Worm (Caenorhabditis elegans): ENCODE results near the gene skih-2.
A peak's percentile ranks its signal among the peaks of the same experiment; 100 is the strongest.

The skih-2 gene

ce11 chrIV:11186729-11187128, 44.6 kb upstream of the skih-2 start, which contains the start of gene sdz-27:
TSS of gene sdz-27 (plus strand) at chrIV:11187029.
- TF ChIP-seq nhr-11 (tag; optimal IDR thresholded peaks at IDR 0.05) (no peak), fkh-4 (tag; optimal IDR thresholded peaks at IDR 0.05; ENCODE audit: borderline replicate concordance) (no peak), rnt-1 (tag; optimal IDR thresholded peaks at IDR 0.05) (no peak), nhr-84 (tag; optimal IDR thresholded peaks at IDR 0.05) (no peak), ceh-90 (tag; optimal IDR thresholded peaks at IDR 0.05) (no peak), fkh-10 (GFP tag; optimal IDR thresholded peaks at IDR 0.05) (no peak), vab-15 (tag; optimal IDR thresholded peaks at IDR 0.05) (no peak), ztf-11 (tag; optimal IDR thresholded peaks at IDR 0.05) (no peak), lir-3 (tag; optimal IDR thresholded peaks at IDR 0.05; ENCODE audit: poor library complexity) (no peak), elt-2 (tag; optimal IDR thresholded peaks at IDR 0.05) (no peak), pax-3 (tag; optimal IDR thresholded peaks at IDR 0.05) (no peak), alr-1 (tag; optimal IDR thresholded peaks at IDR 0.05; ENCODE audit: borderline replicate concordance) (no peak), hlh-17 (GFP tag; optimal IDR thresholded peaks at IDR 0.05; ENCODE audit: borderline replicate concordance) (no peak), dsc-1 (tag; optimal IDR thresholded peaks at IDR 0.05) (no peak), lin-13 (GFP tag; optimal IDR thresholded peaks at IDR 0.05) (no peak), lsy-2 (tag; optimal IDR thresholded peaks at IDR 0.05) (no peak), aly-2 (tag; optimal IDR thresholded peaks at IDR 0.05) (no peak)

- TF ChIP-seq Y116A8C.19 (tag; optimal IDR thresholded peaks at IDR 0.05; ENCODE audit: borderline replicate concordance) (no peak), efl-3 (GFP tag; optimal IDR thresholded peaks at IDR 0.05) (no peak)
Measured at ce11 chrIV:11183991-11184390, 41.8 kb upstream of the skih-2 start, which contains the start of gene nuaf-3. TSS of gene nuaf-3 (plus strand) at chrIV:11184291.

- TF ChIP-seq ztf-11 (tag; optimal IDR thresholded peaks at IDR 0.05) (no peak), efl-1 (optimal IDR thresholded peaks at IDR 0.05) (no peak), efl-1 (GFP tag; optimal IDR thresholded peaks at IDR 0.05 in 1 of 2) (peak in 1 of 2 experiments; percentile 14), F16B12.6 (tag; optimal IDR thresholded peaks at IDR 0.05) (no peak), nhr-71 (tag; optimal IDR thresholded peaks at IDR 0.05) (no peak), rnt-1 (tag; optimal IDR thresholded peaks at IDR 0.05) (no peak), lir-3 (tag; optimal IDR thresholded peaks at IDR 0.05; ENCODE audit: poor library complexity) (no peak), ceh-8 (GFP tag; optimal IDR thresholded peaks at IDR 0.05) (no peak), fkh-10 (GFP tag; optimal IDR thresholded peaks at IDR 0.05) (no peak), ets-5 (GFP tag; IDR thresholded peaks at IDR 0.05) (no peak), C04F5.9 (tag; optimal IDR thresholded peaks at IDR 0.05) (no peak), elt-2 (tag; optimal IDR thresholded peaks at IDR 0.05) (peak; percentile 49), C34B4.2 (tag; optimal IDR thresholded peaks at IDR 0.05) (no peak), hlh-4 (tag; optimal IDR thresholded peaks at IDR 0.05) (no peak)
Measured at ce11 chrIV:11183013-11183412, 40.8 kb upstream of the skih-2 start, which contains the start of gene prx-14. TSS of gene prx-14 (plus strand) at chrIV:11183132.

ce11 chrIV:11180077-11180476, 37.9 kb upstream of the skih-2 start:
- TF ChIP-seq isw-1 (GFP tag; IDR thresholded peaks at IDR 0.05) (no peak), snpc-4 (tag; optimal IDR thresholded peaks at IDR 0.05) (no peak), ztf-11 (tag; optimal IDR thresholded peaks at IDR 0.05) (no peak), mep-1 (tag; optimal IDR thresholded peaks at IDR 0.05) (peak; percentile 4)

- TF ChIP-seq snu-23 (GFP tag; optimal IDR thresholded peaks at IDR 0.05) (peak; percentile 93), dpl-1 (GFP tag; optimal IDR thresholded peaks at IDR 0.05) (peak; percentile 67 to 82 (median 81)), nhr-19 (GFP tag; conservative IDR thresholded peaks at IDR 0.05) (peak; percentile 95), lir-3 (tag; optimal IDR thresholded peaks at IDR 0.05; ENCODE audit: poor library complexity) (peak; percentile 81), C04F5.9 (tag; optimal IDR thresholded peaks at IDR 0.05) (peak; percentile 58), unc-98 (GFP tag; IDR thresholded peaks at IDR 0.05) (peak; percentile 76), ztf-11 (tag; optimal IDR thresholded peaks at IDR 0.05) (peak in 1 of 2 experiments; percentile 69), skn-1 (tag; optimal IDR thresholded peaks at IDR 0.05) (peak; percentile 76), lin-15B (tag; optimal IDR thresholded peaks at IDR 0.05) (peak; percentile 81), lin-13 (GFP tag; optimal IDR thresholded peaks at IDR 0.05) (peak; percentile 84), ceh-88 (GFP tag; IDR thresholded peaks at IDR 0.05) (peak; percentile 78), dsc-1 (tag; optimal IDR thresholded peaks at IDR 0.05) (peak; percentile 91), aly-2 (tag; optimal IDR thresholded peaks at IDR 0.05) (peak; percentile 54), jun-1 (tag; optimal IDR thresholded peaks at IDR 0.05) (peak; percentile 85), mef-2 (tag; optimal IDR thresholded peaks at IDR 0.05) (peak; percentile 20), fkh-10 (GFP tag; optimal IDR thresholded peaks at IDR 0.05) (peak; percentile 75), mab-9 (GFP tag; IDR thresholded peaks at IDR 0.05) (peak; percentile 89), ama-1 (optimal IDR thresholded peaks at IDR 0.05) (peak; percentile 37), egl-13 (tag; optimal IDR thresholded peaks at IDR 0.05) (peak; percentile 77), sup-37 (GFP tag; optimal IDR thresholded peaks at IDR 0.05) (peak; percentile 46)
Measured at ce11 chrIV:11179123-11179740, 37.1 kb upstream of the skih-2 start, which contains the start of gene cpt-2. TSS of gene cpt-2 (plus strand) at chrIV:11179645.

Measured in whole organism, L1 larva.